Fruit fly (Drosophila melanogaster) whole organism, wandering third instar larva: ENCODE measurements around the gene CG32206.

ENCODE experiments used
- CG32264 ChIP-seq: fragments of 200-800 bp; sonication (Bioruptor generic); optimal IDR thresholded peaks from 2 replicates; lab custom pipeline; 2016; ENCODE audit warnings: missing biosample characterization, missing genetic modification characterization
- CG9705 ChIP-seq: fragments of 200-800 bp; sonication (Bioruptor generic); optimal IDR thresholded peaks from 2 replicates; lab custom pipeline; 2018; ENCODE audit warnings: missing biosample characterization, mild to moderate bottlenecking, missing genetic modification characterization
- CrebA ChIP-seq: fragments of 200-800 bp; sonication (Bioruptor generic); optimal IDR thresholded peaks from 2 replicates; lab custom pipeline; 2016; ENCODE audit warnings: missing biosample characterization, mild to moderate bottlenecking, missing genetic modification characterization, borderline replicate concordance
- Dfd ChIP-seq: fragments of >200 bp; optimal IDR thresholded peaks from 2 replicates; lab custom pipeline; 2017; ENCODE audit warnings: missing biosample characterization, missing genetic modification characterization
- Dif ChIP-seq: fragments of 200-275, 200-300 bp; sonication (Bioruptor generic); optimal IDR thresholded peaks from 2 replicates; lab custom pipeline; 2018; ENCODE audit warnings: missing biosample characterization, missing genetic modification characterization; ENCODE audit not compliant: partially characterized antibody
- HLH106 ChIP-seq: fragments of 200-800 bp; optimal IDR thresholded peaks from 3 replicates; lab custom pipeline; 2019; ENCODE audit warnings: missing biosample characterization, mild to moderate bottlenecking, missing genetic modification characterization, moderate library complexity
- Hnf4 ChIP-seq: fragments of 200-800 bp; sonication (Bioruptor generic); optimal IDR thresholded peaks from 2 replicates; lab custom pipeline; 2016; ENCODE audit warnings: missing biosample characterization, mild to moderate bottlenecking, missing genetic modification characterization
- Hr78 ChIP-seq: fragments of >200 bp; optimal IDR thresholded peaks from 2 replicates; lab custom pipeline; 2017; ENCODE audit warnings: missing biosample characterization, missing genetic modification characterization
- Hr83 ChIP-seq: fragments of 200-300 bp; sonication (Bioruptor generic); optimal IDR thresholded peaks from 2 replicates; lab custom pipeline; 2016; ENCODE audit warnings: missing biosample characterization, mild to moderate bottlenecking, missing genetic modification characterization, moderate library complexity; ENCODE audit not compliant: poor library complexity, severe bottlenecking
- Jra ChIP-seq: sonication (Bioruptor generic); optimal IDR thresholded peaks from 2 replicates; lab custom pipeline; 2016; ENCODE audit warnings: missing biosample characterization, missing genetic modification characterization
- Mio ChIP-seq: sonication (Bioruptor generic); optimal IDR thresholded peaks from 2 replicates; lab custom pipeline; 2016; ENCODE audit warnings: missing biosample characterization, missing genetic modification characterization
- Myc ChIP-seq: fragments of >200 bp; optimal IDR thresholded peaks from 2 replicates; lab custom pipeline; 2017
- N ChIP-seq: fragments of >200 bp; optimal IDR thresholded peaks from 2 replicates; lab custom pipeline; 2018; ENCODE audit warnings: missing biosample characterization, missing external identifiers, missing genetic modification characterization
- OdsH ChIP-seq: fragments of 200-800 bp; sonication (Bioruptor generic); optimal IDR thresholded peaks from 2 replicates; lab custom pipeline; 2016; ENCODE audit warnings: missing biosample characterization, mild to moderate bottlenecking, missing genetic modification characterization
- Rel ChIP-seq, 2 experiments: fragments of 200-800 bp; sonication (Bioruptor generic) in 1 of 2; optimal IDR thresholded peaks; 2 replicates in 1 of 2; 3 replicates in 1 of 2; lab custom pipeline; 2016 to 2019; ENCODE audit warnings: mild to moderate bottlenecking in 2 of 2, missing biosample characterization in 2 of 2, missing genetic modification characterization in 2 of 2, moderate library complexity in 1 of 2
- Sp1 ChIP-seq: fragments of 200-800 bp; sonication (Bioruptor generic); optimal IDR thresholded peaks from 3 replicates; lab custom pipeline; 2019; ENCODE audit warnings: missing biosample characterization, mild to moderate bottlenecking, missing genetic modification characterization, moderate library complexity
- Vsx2 ChIP-seq: fragments of 200-300, 225-300 bp; sonication (Bioruptor generic); optimal IDR thresholded peaks from 2 replicates; lab custom pipeline; 2018; ENCODE audit warnings: missing biosample characterization, missing genetic modification characterization; ENCODE audit not compliant: partially characterized antibody
- br ChIP-seq: fragments of 200-800 bp; sonication (Bioruptor generic); optimal IDR thresholded peaks from 2 replicates; lab custom pipeline; 2016; ENCODE audit warnings: missing biosample characterization, missing genetic modification characterization
- brk ChIP-seq: fragments of 200-800 bp; sonication (Bioruptor generic); optimal IDR thresholded peaks from 2 replicates; lab custom pipeline; 2016; ENCODE audit warnings: missing biosample characterization, mild to moderate bottlenecking, missing genetic modification characterization
- dl ChIP-seq, 2 experiments: fragments of 175-275, 200-275 bp in 1 of 2; fragments of 200-275 bp in 1 of 2; sonication (Bioruptor generic); optimal IDR thresholded peaks; lab custom pipeline; 2018; ENCODE audit warnings: mild to moderate bottlenecking in 2 of 2, missing biosample characterization in 2 of 2, missing genetic modification characterization in 2 of 2, moderate library complexity in 2 of 2; ENCODE audit not compliant: partially characterized antibody in 2 of 2, insufficient read depth in 1 of 2
- dmrt93B ChIP-seq: fragments of 200-800 bp; sonication (Bioruptor generic); optimal IDR thresholded peaks from 2 replicates; lab custom pipeline; 2018; ENCODE audit warnings: missing biosample characterization, mild to moderate bottlenecking, missing genetic modification characterization
- dsf ChIP-seq: sonication (Bioruptor generic); optimal IDR thresholded peaks from 2 replicates; lab custom pipeline; 2016; ENCODE audit warnings: missing biosample characterization, missing genetic modification characterization, borderline replicate concordance
- ey ChIP-seq: fragments of 200-800 bp; sonication (Bioruptor generic); optimal IDR thresholded peaks from 2 replicates; lab custom pipeline; 2016; ENCODE audit warnings: missing biosample characterization, missing genetic modification characterization
- foxo ChIP-seq, 2 experiments: fragments of 200-800 bp; sonication (Bioruptor generic); optimal IDR thresholded peaks; 2 replicates in 1 of 2; 3 replicates in 1 of 2; lab custom pipeline; 2016 to 2017; ENCODE audit warnings: missing biosample characterization in 2 of 2, missing genetic modification characterization in 2 of 2
- fru ChIP-seq: fragments of 200-800 bp; sonication (Bioruptor generic); optimal IDR thresholded peaks from 3 replicates; lab custom pipeline; 2016; ENCODE audit warnings: missing biosample characterization, mild to moderate bottlenecking, missing genetic modification characterization
- h ChIP-seq: fragments of 200-800 bp; sonication (Bioruptor generic); optimal IDR thresholded peaks from 3 replicates; lab custom pipeline; 2016; ENCODE audit warnings: missing biosample characterization, mild to moderate bottlenecking, missing genetic modification characterization
- jim ChIP-seq: fragments of 175-275, 200-325 bp; sonication (Bioruptor generic); optimal IDR thresholded peaks from 2 replicates; lab custom pipeline; 2016; ENCODE audit warnings: missing biosample characterization, mild to moderate bottlenecking, missing genetic modification characterization
- lola ChIP-seq: fragments of >200 bp; optimal IDR thresholded peaks from 2 replicates; lab custom pipeline; 2017; ENCODE audit warnings: missing biosample characterization, missing genetic modification characterization
- pan ChIP-seq: fragments of >200 bp; optimal IDR thresholded peaks from 2 replicates; lab custom pipeline; 2017
- psq ChIP-seq: fragments of 200-800 bp; sonication (Bioruptor generic); optimal IDR thresholded peaks from 3 replicates; lab custom pipeline; 2017; ENCODE audit warnings: missing biosample characterization, mild to moderate bottlenecking, missing genetic modification characterization, moderate library complexity
- rgr ChIP-seq: fragments of 200-800 bp; sonication (Bioruptor generic); optimal IDR thresholded peaks from 3 replicates; lab custom pipeline; 2016; ENCODE audit warnings: missing biosample characterization, mild to moderate bottlenecking, missing genetic modification characterization
- sage ChIP-seq: fragments of 200-800 bp; sonication (Bioruptor generic); optimal IDR thresholded peaks from 2 replicates; lab custom pipeline; 2016; ENCODE audit warnings: missing biosample characterization, mild to moderate bottlenecking, missing genetic modification characterization
- sv ChIP-seq: fragments of 200-800 bp; sonication (Bioruptor generic); optimal IDR thresholded peaks from 3 replicates; lab custom pipeline; 2016; ENCODE audit warnings: missing biosample characterization, missing genetic modification characterization
- tai ChIP-seq: sonication (Bioruptor generic); optimal IDR thresholded peaks from 2 replicates; lab custom pipeline; 2016; ENCODE audit warnings: missing biosample characterization, missing genetic modification characterization
- usp ChIP-seq: fragments of >200 bp; optimal IDR thresholded peaks from 2 replicates; lab custom pipeline; 2017; ENCODE audit warnings: missing biosample characterization, missing genetic modification characterization
- woc ChIP-seq: sonication (Bioruptor generic); optimal IDR thresholded peaks from 2 replicates; lab custom pipeline; 2016; ENCODE audit warnings: missing biosample characterization, mild to moderate bottlenecking, missing genetic modification characterization

The CG32206 gene

dm6 chr3L:19292440-19293175, 120.1 kb downstream of the CG32206 start, which contains the start of gene Gbs-76A:
Gene Gbs-76A, minus strand, starts transcription at chr3L:19292766.
- TF ChIP-seq Dif (GFP tag; lab: Kevin White, UChicago) (peak; percentile 80), Vsx2 (no peak), Hr78 (GFP tag; lab: Kevin White, UChicago) (no peak), CG9705 (GFP tag; lab: Kevin White, UChicago) (peak; percentile 53), Myc (no peak), usp (no peak), ey (GFP tag; lab: Kevin White, UChicago) (peak; percentile 17), Hnf4 (GFP tag; lab: Kevin White, UChicago) (peak; percentile 71), dl (GFP tag; optimal IDR thresholded peaks at IDR 0.05; lab: Kevin White, UChicago; ENCODE audit: insufficient read depth in 1 of 2, partially characterized antibody in 2 of 2) (peak; percentile 66 to 68), dsf (GFP tag; lab: Kevin White, UChicago) (no peak), N (no peak), h (GFP tag; lab: Kevin White, UChicago) (peak; percentile 65), rgr (GFP tag; lab: Kevin White, UChicago) (peak; percentile 77), Hr83 (GFP tag; lab: Kevin White, UChicago) (no peak), CrebA (GFP tag; lab: Kevin White, UChicago) (no peak), HLH106 (tag; lab: Kevin White, UChicago) (peak; percentile 90), dmrt93B (GFP tag; lab: Kevin White, UChicago) (peak; percentile 66), br (GFP tag; lab: Kevin White, UChicago) (peak; percentile 21), brk (GFP tag; lab: Kevin White, UChicago) (peak; percentile 72), woc (GFP tag; lab: Kevin White, UChicago) (peak; percentile 65), sv (GFP tag; lab: Kevin White, UChicago) (no peak), Rel (GFP tag; optimal IDR thresholded peaks at IDR 0.05; lab: Kevin White, UChicago) (no peak), Rel (tag; optimal IDR thresholded peaks at IDR 0.05; lab: Kevin White, UChicago) (peak; percentile 47), tai (GFP tag; lab: Kevin White, UChicago) (peak; percentile 57), psq (peak; percentile 78), pan (lab: Kevin White, UChicago) (no peak), fru (peak; percentile 63), lola (no peak), Mio (no peak), CG32264 (GFP tag; lab: Kevin White, UChicago) (peak; percentile 37), Jra (GFP tag; lab: Kevin White, UChicago) (peak; percentile 45), sage (peak; percentile 31), Sp1 (GFP tag; lab: Kevin White, UChicago) (peak; percentile 93), foxo (GFP tag; optimal IDR thresholded peaks at IDR 0.05; lab: Kevin White, UChicago) (peak in 1 of 2 experiments; percentile 77), jim (GFP tag; lab: Kevin White, UChicago) (no peak), Dfd (GFP tag; lab: Kevin White, UChicago) (no peak), OdsH (peak; percentile 78)

dm6 chr3L:19291465-19292413, 121.0 kb downstream of the CG32206 start:
- peak; percentile 12 for TF ChIP-seq sage
- TF ChIP-seq Rel (GFP tag; optimal IDR thresholded peaks at IDR 0.05; lab: Kevin White, UChicago): no peak
- peak; percentile 73 for TF ChIP-seq Rel (tag; optimal IDR thresholded peaks at IDR 0.05; lab: Kevin White, UChicago)
- TF ChIP-seq Dif (GFP tag; lab: Kevin White, UChicago): peak; percentile 7
- no peak for TF ChIP-seq Vsx2
- no peak for TF ChIP-seq brk (GFP tag; lab: Kevin White, UChicago)
- no peak for TF ChIP-seq Hr83 (GFP tag; lab: Kevin White, UChicago)
